Fruit fly (Drosophila melanogaster): ENCODE data around the gene Or85a.

- TF ChIP-seq dl (GFP tag; optimal IDR thresholded peaks at IDR 0.05; ENCODE audit: insufficient read depth in 1 of 2, partially characterized antibody in 2 of 2) = no peak
- TF ChIP-seq br (GFP tag; optimal IDR thresholded peaks at IDR 0.05) = no peak
- TF ChIP-seq psq (GFP tag; optimal IDR thresholded peaks at IDR 0.05) = no peak
- no peak for TF ChIP-seq pan (optimal IDR thresholded peaks at IDR 0.05)
- TF ChIP-seq Dfd (GFP tag; optimal IDR thresholded peaks at IDR 0.05) = no peak
- no peak for TF ChIP-seq usp (GFP tag; optimal IDR thresholded peaks at IDR 0.05)
- no peak for TF ChIP-seq brk (GFP tag; optimal IDR thresholded peaks at IDR 0.05)
These were observed 13.4 kb downstream of the Or85a start for dm6 chr3R:8334982-8335381.
